Worm (Caenorhabditis elegans): ENCODE results near the gene cpl-1.

cpl-1 gene

DNA sequence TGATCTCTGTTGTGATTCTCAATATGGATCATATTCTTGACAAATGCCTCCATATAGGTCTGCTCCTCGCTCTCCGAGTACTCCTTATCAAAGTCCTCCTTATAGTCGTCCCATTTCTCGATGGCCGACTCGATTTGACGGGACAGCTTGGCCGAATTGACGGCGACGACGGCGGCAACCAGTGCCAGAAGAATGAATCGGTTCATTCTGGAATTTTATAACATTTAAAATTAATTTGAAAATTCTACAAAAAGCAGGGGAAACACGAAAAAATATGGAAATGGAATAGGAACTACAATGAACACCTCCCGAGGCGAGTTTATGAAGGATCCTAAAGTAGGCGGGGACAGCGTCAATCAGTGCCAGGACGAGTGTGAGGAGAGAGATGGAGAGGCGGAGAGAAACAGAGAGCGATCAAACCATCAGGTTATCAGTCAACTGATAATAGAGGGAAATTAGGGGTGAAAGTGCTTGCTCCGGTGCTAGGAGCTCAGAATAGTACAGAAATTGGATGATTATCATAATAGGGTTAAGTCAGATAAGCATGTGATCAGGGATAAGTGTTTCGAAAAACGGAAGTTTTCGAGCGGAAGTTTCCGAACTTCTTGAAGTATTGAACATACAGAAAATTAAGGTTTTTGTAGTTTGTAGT lies at the start of gene cpl-1:
Gene cpl-1, minus strand, starts transcription at position 207 of the 652 bp plus-strand sequence.
- TF ChIP-seq ceh-13 (GFP tag; optimal IDR thresholded peaks at IDR 0.05) (no peak), hmbx-1 (tag; optimal IDR thresholded peaks at IDR 0.05) (no peak), aly-1 (tag; optimal IDR thresholded peaks at IDR 0.05) (no peak), scrt-1 (GFP tag; IDR thresholded peaks at IDR 0.05) (no peak), ama-1 (optimal IDR thresholded peaks at IDR 0.05) (no peak), ets-7 (tag; optimal IDR thresholded peaks at IDR 0.05) (no peak), B0310.2 (tag; optimal IDR thresholded peaks at IDR 0.05) (no peak), ceh-36 (tag; optimal IDR thresholded peaks at IDR 0.05) (no peak), sea-1 (GFP tag; conservative IDR thresholded peaks at IDR 0.05) (no peak), F13C5.2 (tag; optimal IDR thresholded peaks at IDR 0.05) (no peak), hmg-4 (GFP tag; optimal IDR thresholded peaks at IDR 0.05) (no peak), tbx-11 (GFP tag; IDR thresholded peaks at IDR 0.05) (no peak), tra-4 (tag; optimal IDR thresholded peaks at IDR 0.05) (no peak), tbx-37 (GFP tag; conservative IDR thresholded peaks at IDR 0.05) (no peak), pes-1 (GFP tag; IDR thresholded peaks at IDR 0.05) (no peak), flt-1 (GFP tag; IDR thresholded peaks at IDR 0.05) (no peak), hnd-1 (tag; optimal IDR thresholded peaks at IDR 0.05) (no peak)

DNA sequence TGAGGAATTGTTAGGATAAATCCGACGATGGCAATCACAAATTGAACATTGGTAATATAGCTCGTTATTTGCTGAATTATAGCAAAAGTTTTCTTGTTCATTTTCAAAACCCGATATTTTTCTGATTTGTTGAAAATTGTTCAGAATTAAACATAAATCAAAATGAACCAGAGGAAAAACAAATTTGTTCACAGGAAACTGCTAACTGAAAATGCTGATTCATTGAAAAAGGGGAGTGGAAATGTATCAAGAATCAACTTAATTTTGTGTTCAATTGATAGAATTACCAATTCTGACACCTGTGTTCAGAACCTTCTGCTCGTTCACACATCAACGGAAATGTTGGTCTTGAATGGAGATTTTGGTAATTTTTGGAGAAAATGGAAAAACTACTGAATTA lies 48.4 kb upstream of the cpl-1 start, which contains the start of gene srw-77:
Gene srw-77, minus strand, starts transcription at position 101 of the 400 bp plus-strand sequence.
- TF ChIP-seq hmg-4 (GFP tag; optimal IDR thresholded peaks at IDR 0.05), result no peak
- no peak for TF ChIP-seq tbx-37 (GFP tag; conservative IDR thresholded peaks at IDR 0.05)
- no peak for TF ChIP-seq B0310.2 (tag; optimal IDR thresholded peaks at IDR 0.05)
- no peak for TF ChIP-seq tra-4 (tag; optimal IDR thresholded peaks at IDR 0.05)
- TF ChIP-seq ets-7 (tag; optimal IDR thresholded peaks at IDR 0.05), result no peak
- no peak for TF ChIP-seq F13C5.2 (tag; optimal IDR thresholded peaks at IDR 0.05)
- TF ChIP-seq hmbx-1 (tag; optimal IDR thresholded peaks at IDR 0.05), result no peak
- TF ChIP-seq ceh-36 (tag; optimal IDR thresholded peaks at IDR 0.05), result no peak
- TF ChIP-seq pes-1 (GFP tag; IDR thresholded peaks at IDR 0.05), result no peak
- TF ChIP-seq sea-1 (GFP tag; conservative IDR thresholded peaks at IDR 0.05), result no peak
- TF ChIP-seq ceh-13 (GFP tag; optimal IDR thresholded peaks at IDR 0.05), result no peak
- no peak for TF ChIP-seq hnd-1 (tag; optimal IDR thresholded peaks at IDR 0.05)
- no peak for TF ChIP-seq scrt-1 (GFP tag; IDR thresholded peaks at IDR 0.05)

DNA sequence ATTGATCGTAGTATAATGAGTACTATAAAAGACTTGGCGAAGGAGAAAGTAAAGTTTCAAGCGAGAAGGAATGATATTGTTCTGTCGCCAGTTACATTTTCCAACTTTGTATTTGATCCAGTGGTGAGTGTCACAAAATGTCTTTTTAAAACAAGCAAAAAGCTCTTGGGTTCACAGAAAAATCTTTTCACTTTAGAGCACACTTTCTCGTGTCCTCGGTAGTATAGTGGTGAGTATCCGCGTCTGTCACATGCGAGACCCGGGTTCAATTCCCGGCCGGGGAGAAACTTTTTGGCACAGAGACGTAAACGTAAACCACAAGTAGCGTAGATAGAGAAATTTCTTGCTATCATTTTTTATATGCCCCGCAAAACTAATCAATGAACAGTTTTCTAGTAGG lies 45.2 kb upstream of the cpl-1 start:
- TF ChIP-seq tra-4 (tag; optimal IDR thresholded peaks at IDR 0.05) (no peak), sea-1 (GFP tag; conservative IDR thresholded peaks at IDR 0.05) (no peak), pes-1 (GFP tag; IDR thresholded peaks at IDR 0.05) (no peak), ceh-13 (GFP tag; optimal IDR thresholded peaks at IDR 0.05) (no peak), scrt-1 (GFP tag; IDR thresholded peaks at IDR 0.05) (no peak), flt-1 (GFP tag; IDR thresholded peaks at IDR 0.05) (no peak), ceh-36 (tag; optimal IDR thresholded peaks at IDR 0.05) (no peak), aly-1 (tag; optimal IDR thresholded peaks at IDR 0.05) (no peak), F13C5.2 (tag; optimal IDR thresholded peaks at IDR 0.05) (no peak), hmg-4 (GFP tag; optimal IDR thresholded peaks at IDR 0.05) (no peak)

DNA sequence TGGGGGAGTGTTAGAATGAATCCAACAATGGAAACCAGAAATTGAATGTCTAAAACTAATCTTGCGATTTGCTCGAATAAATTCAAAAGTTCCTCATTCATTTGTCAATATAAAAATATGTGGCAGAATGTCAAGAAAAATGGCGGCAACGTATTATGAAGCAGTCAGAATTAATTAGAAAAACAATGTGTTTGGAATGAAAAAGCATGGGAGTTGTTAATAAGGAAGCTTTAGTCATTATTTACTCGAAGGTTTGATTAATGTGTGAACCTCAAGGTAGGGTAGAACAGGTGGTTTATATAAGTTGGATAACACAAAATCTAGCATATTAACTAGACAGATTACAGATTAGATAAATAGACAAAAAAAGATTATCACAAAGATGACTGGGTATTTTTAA lies 43.1 kb upstream of the cpl-1 start, which contains the start of gene srw-76:
Gene srw-76, minus strand, starts transcription at position 101 of the 400 bp plus-strand sequence.
- TF ChIP-seq tbx-37 (GFP tag; conservative IDR thresholded peaks at IDR 0.05) (no peak), pes-1 (GFP tag; IDR thresholded peaks at IDR 0.05) (no peak), hnd-1 (tag; optimal IDR thresholded peaks at IDR 0.05) (no peak), scrt-1 (GFP tag; IDR thresholded peaks at IDR 0.05) (no peak), ets-7 (tag; optimal IDR thresholded peaks at IDR 0.05) (no peak), ceh-36 (tag; optimal IDR thresholded peaks at IDR 0.05) (no peak), tbx-11 (GFP tag; IDR thresholded peaks at IDR 0.05) (no peak), ceh-13 (GFP tag; optimal IDR thresholded peaks at IDR 0.05) (no peak)

DNA sequence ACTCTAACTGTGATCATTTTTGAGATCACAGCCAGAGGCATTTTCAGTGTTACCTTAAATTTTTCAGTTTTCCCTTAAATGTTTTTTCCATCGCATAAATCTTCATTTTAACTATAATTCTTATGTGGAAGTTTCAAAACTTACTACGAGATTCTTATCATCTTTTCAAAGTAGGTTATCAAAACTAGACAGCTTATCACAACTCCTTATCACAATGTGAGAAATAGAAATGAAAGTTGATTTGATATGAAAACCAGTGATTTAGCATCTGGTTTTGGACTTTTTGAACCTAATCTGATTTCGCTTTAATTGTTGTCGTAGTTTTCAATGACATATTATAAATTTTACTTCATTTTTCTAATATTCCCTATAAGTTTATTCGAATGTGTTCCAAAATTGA lies 40.8 kb upstream of the cpl-1 start, which contains the start of gene mltn-11:
Gene mltn-11, plus strand, starts transcription at position 276 of the 400 bp plus-strand sequence.
- TF ChIP-seq sea-1 (GFP tag; conservative IDR thresholded peaks at IDR 0.05) (no peak), tra-4 (tag; optimal IDR thresholded peaks at IDR 0.05) (no peak), pes-1 (GFP tag; IDR thresholded peaks at IDR 0.05) (no peak), aly-1 (tag; optimal IDR thresholded peaks at IDR 0.05) (no peak), hmg-4 (GFP tag; optimal IDR thresholded peaks at IDR 0.05) (no peak), ceh-13 (GFP tag; optimal IDR thresholded peaks at IDR 0.05) (no peak), ets-7 (tag; optimal IDR thresholded peaks at IDR 0.05) (no peak), hmbx-1 (tag; optimal IDR thresholded peaks at IDR 0.05) (no peak), tbx-11 (GFP tag; IDR thresholded peaks at IDR 0.05) (no peak), scrt-1 (GFP tag; IDR thresholded peaks at IDR 0.05) (no peak), tbx-37 (GFP tag; conservative IDR thresholded peaks at IDR 0.05) (no peak), ama-1 (optimal IDR thresholded peaks at IDR 0.05) (no peak), hnd-1 (tag; optimal IDR thresholded peaks at IDR 0.05) (no peak), F13C5.2 (tag; optimal IDR thresholded peaks at IDR 0.05) (no peak), flt-1 (GFP tag; IDR thresholded peaks at IDR 0.05) (no peak), ceh-36 (tag; optimal IDR thresholded peaks at IDR 0.05) (no peak), B0310.2 (tag; optimal IDR thresholded peaks at IDR 0.05) (no peak)

DNA sequence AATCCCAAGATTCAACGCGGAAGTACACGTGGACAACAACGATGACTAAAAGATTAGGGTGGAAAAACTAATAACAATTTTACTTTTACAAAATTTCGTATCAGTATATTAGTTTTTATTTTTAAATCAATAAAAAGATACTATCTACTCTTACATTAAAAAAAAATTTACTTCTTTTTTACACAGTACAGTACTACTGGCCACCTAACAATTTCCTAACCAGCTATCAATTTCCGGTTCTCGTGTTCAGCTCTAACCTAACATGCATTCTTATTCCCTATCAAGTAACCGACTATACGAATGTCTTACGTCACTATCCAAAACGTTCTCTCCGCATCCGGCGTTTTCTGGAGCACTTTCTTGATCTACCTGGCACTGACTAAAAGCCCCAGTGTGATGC lies 34.5 kb upstream of the cpl-1 start, which contains the start of gene srd-21:
Gene srd-21, plus strand, starts transcription at position 301 of the 400 bp plus-strand sequence.
- TF ChIP-seq B0310.2 (tag; optimal IDR thresholded peaks at IDR 0.05), result no peak
- no peak for TF ChIP-seq sea-1 (GFP tag; conservative IDR thresholded peaks at IDR 0.05)
- TF ChIP-seq hmbx-1 (tag; optimal IDR thresholded peaks at IDR 0.05), result no peak
- TF ChIP-seq hnd-1 (tag; optimal IDR thresholded peaks at IDR 0.05), result no peak
- TF ChIP-seq ets-7 (tag; optimal IDR thresholded peaks at IDR 0.05), result no peak
- TF ChIP-seq F13C5.2 (tag; optimal IDR thresholded peaks at IDR 0.05), result no peak
- no peak for TF ChIP-seq flt-1 (GFP tag; IDR thresholded peaks at IDR 0.05)
- no peak for TF ChIP-seq hmg-4 (GFP tag; optimal IDR thresholded peaks at IDR 0.05)
- TF ChIP-seq tbx-11 (GFP tag; IDR thresholded peaks at IDR 0.05), result no peak
- TF ChIP-seq aly-1 (tag; optimal IDR thresholded peaks at IDR 0.05), result no peak
- TF ChIP-seq tra-4 (tag; optimal IDR thresholded peaks at IDR 0.05), result no peak
- no peak for TF ChIP-seq tbx-37 (GFP tag; conservative IDR thresholded peaks at IDR 0.05)
- TF ChIP-seq ceh-36 (tag; optimal IDR thresholded peaks at IDR 0.05), result no peak
- TF ChIP-seq pes-1 (GFP tag; IDR thresholded peaks at IDR 0.05), result no peak
- TF ChIP-seq ceh-13 (GFP tag; optimal IDR thresholded peaks at IDR 0.05), result no peak

DNA sequence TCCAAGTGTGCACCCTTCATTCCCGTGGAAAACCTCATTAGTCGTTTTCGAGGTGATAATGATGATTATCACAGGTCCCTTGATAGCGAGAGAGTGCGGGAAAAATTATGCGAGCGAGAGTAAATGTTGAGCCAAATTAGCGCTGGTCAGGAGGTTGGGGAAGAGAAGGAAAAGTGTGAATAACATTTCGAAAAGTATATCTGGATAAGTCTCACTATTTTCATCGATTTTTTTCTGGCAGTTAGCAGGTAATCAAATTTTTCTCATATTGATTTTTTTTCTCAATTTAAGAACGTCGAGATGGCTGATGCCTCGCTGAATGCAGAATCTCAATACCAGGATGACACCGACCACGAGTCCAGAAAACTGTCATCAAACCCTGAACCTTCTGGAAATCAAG lies 33.8 kb upstream of the cpl-1 start, which contains the start of gene W06G6.2:
Gene W06G6.2, plus strand, starts transcription at position 301 of the 400 bp plus-strand sequence.
- TF ChIP-seq hmbx-1 (tag; optimal IDR thresholded peaks at IDR 0.05) (no peak), flt-1 (GFP tag; IDR thresholded peaks at IDR 0.05) (no peak), ama-1 (optimal IDR thresholded peaks at IDR 0.05) (no peak), F13C5.2 (tag; optimal IDR thresholded peaks at IDR 0.05) (no peak), scrt-1 (GFP tag; IDR thresholded peaks at IDR 0.05) (no peak), hmg-4 (GFP tag; optimal IDR thresholded peaks at IDR 0.05) (no peak), sea-1 (GFP tag; conservative IDR thresholded peaks at IDR 0.05) (no peak)

Data from whole organism, early embryonic.